Worm (Caenorhabditis elegans): ENCODE measurements around the gene F59A6.4.

- TF ChIP-seq him-1 (tag; optimal IDR thresholded peaks at IDR 0.05) (no peak), W03F9.2 (tag; optimal IDR thresholded peaks at IDR 0.05) (no peak), dao-5 (tag; optimal IDR thresholded peaks at IDR 0.05) (no peak)
These were observed 11.9 kb upstream of the F59A6.4 start, which contains the start of gene pigb-1 for ce11 chrII:4992977-4993376.
